Worm (Caenorhabditis elegans): ENCODE results near the gene adr-2.

Gene adr-2

ce11 chrIII:7232782-7233181 lies at the start of gene adr-2:
Gene adr-2 (minus strand): TSS chrIII:7232882.
- TF ChIP-seq aly-2 (tag; optimal IDR thresholded peaks at IDR 0.05) (no peak), ceh-9 (tag; optimal IDR thresholded peaks at IDR 0.05) (no peak), lin-15B (tag; optimal IDR thresholded peaks at IDR 0.05) (no peak), jun-1 (tag; optimal IDR thresholded peaks at IDR 0.05) (no peak), ztf-11 (tag; optimal IDR thresholded peaks at IDR 0.05) (no peak), lsy-12 (tag; optimal IDR thresholded peaks at IDR 0.05) (no peak), nhr-11 (tag; optimal IDR thresholded peaks at IDR 0.05) (no peak)

ce11 chrIII:7281179-7281578 lies 48.5 kb upstream of the adr-2 start, which contains the start of gene B0361.3:
Gene B0361.3 (plus strand): TSS chrIII:7281462.
- no peak for TF ChIP-seq ceh-82 (tag; optimal IDR thresholded peaks at IDR 0.05)
- peak; percentile 42 for TF ChIP-seq R02D3.7 (tag; optimal IDR thresholded peaks at IDR 0.05)
- peak; percentile 31 for TF ChIP-seq pha-4 (tag; optimal IDR thresholded peaks at IDR 0.05)
- TF ChIP-seq nfya-1 (tag; optimal IDR thresholded peaks at IDR 0.05; ENCODE audit: insufficient read depth), result peak; percentile 21

- TF ChIP-seq pha-4 (tag; optimal IDR thresholded peaks at IDR 0.05), result peak; percentile 82
- TF ChIP-seq ceh-82 (tag; optimal IDR thresholded peaks at IDR 0.05), result no peak
- TF ChIP-seq lsy-12 (tag; optimal IDR thresholded peaks at IDR 0.05), result peak; percentile 75
- TF ChIP-seq nhr-77 (tag; optimal IDR thresholded peaks at IDR 0.05), result peak; percentile 49
- peak; percentile 45 for TF ChIP-seq elt-2 (tag; optimal IDR thresholded peaks at IDR 0.05)
- no peak for TF ChIP-seq nhr-76 (tag; optimal IDR thresholded peaks at IDR 0.05)
- TF ChIP-seq nhr-25 (tag; optimal IDR thresholded peaks at IDR 0.05), result no peak
- TF ChIP-seq hmg-11 (tag; optimal IDR thresholded peaks at IDR 0.05), result peak; percentile 49
- peak; percentile 39 for TF ChIP-seq nhr-11 (tag; optimal IDR thresholded peaks at IDR 0.05)
- TF ChIP-seq nfya-1 (tag; optimal IDR thresholded peaks at IDR 0.05; ENCODE audit: insufficient read depth), result peak; percentile 44
- peak; percentile 45 for TF ChIP-seq ceh-28 (tag; optimal IDR thresholded peaks at IDR 0.05)
- TF ChIP-seq elt-1 (tag; optimal IDR thresholded peaks at IDR 0.05), result no peak
- TF ChIP-seq sea-2 (GFP tag; optimal IDR thresholded peaks at IDR 0.05), result no peak
- no peak for TF ChIP-seq ceh-9 (tag; optimal IDR thresholded peaks at IDR 0.05)
- TF ChIP-seq nhr-23 (tag; optimal IDR thresholded peaks at IDR 0.05), result peak; percentile 45
- TF ChIP-seq R02D3.7 (tag; optimal IDR thresholded peaks at IDR 0.05), result peak; percentile 6
- peak; percentile 99 for TF ChIP-seq snpc-4 (tag; optimal IDR thresholded peaks at IDR 0.05)
- TF ChIP-seq lin-15B (tag; optimal IDR thresholded peaks at IDR 0.05), result peak; percentile 18
- peak; percentile 56 for TF ChIP-seq jun-1 (tag; optimal IDR thresholded peaks at IDR 0.05)
- peak; percentile 38 for TF ChIP-seq nhr-43 (tag; optimal IDR thresholded peaks at IDR 0.05; ENCODE audit: poor library complexity, severe bottlenecking)
These were observed 45.8 kb upstream of the adr-2 start for ce11 chrIII:7278491-7278890.

ce11 chrIII:7277228-7277627 lies 44.5 kb upstream of the adr-2 start, which contains the start of the genes spot-1 and B0361.11:
Gene spot-1 (minus strand): TSS chrIII:7277274.
Gene B0361.11 (plus strand): TSS chrIII:7277599.
- TF ChIP-seq pha-4 (tag; optimal IDR thresholded peaks at IDR 0.05) (peak; percentile 81), nhr-23 (tag; optimal IDR thresholded peaks at IDR 0.05) (peak; percentile 79), lin-15B (tag; optimal IDR thresholded peaks at IDR 0.05) (peak; percentile 72), nhr-43 (tag; optimal IDR thresholded peaks at IDR 0.05; ENCODE audit: poor library complexity, severe bottlenecking) (peak; percentile 35), hmg-11 (tag; optimal IDR thresholded peaks at IDR 0.05) (peak; percentile 63), unc-62 (GFP tag; optimal IDR thresholded peaks at IDR 0.05) (no peak), ceh-28 (tag; optimal IDR thresholded peaks at IDR 0.05) (peak; percentile 19), fkh-10 (GFP tag; optimal IDR thresholded peaks at IDR 0.05) (no peak), sea-2 (GFP tag; optimal IDR thresholded peaks at IDR 0.05) (no peak), R02D3.7 (tag; optimal IDR thresholded peaks at IDR 0.05) (peak; percentile 50), nfya-1 (tag; optimal IDR thresholded peaks at IDR 0.05; ENCODE audit: insufficient read depth) (peak; percentile 64), fos-1 (tag; optimal IDR thresholded peaks at IDR 0.05) (no peak), nhr-25 (tag; optimal IDR thresholded peaks at IDR 0.05) (peak; percentile 13), nhr-67 (tag; optimal IDR thresholded peaks at IDR 0.05) (no peak), tbx-2 (tag; optimal IDR thresholded peaks at IDR 0.05) (no peak), elt-2 (tag; optimal IDR thresholded peaks at IDR 0.05) (peak; percentile 15), nhr-77 (tag; optimal IDR thresholded peaks at IDR 0.05) (no peak), daf-12 (tag; optimal IDR thresholded peaks at IDR 0.05) (no peak), egl-5 (tag; optimal IDR thresholded peaks at IDR 0.05) (peak; percentile 14), skn-1 (tag; optimal IDR thresholded peaks at IDR 0.05) (peak; percentile 54), snpc-4 (tag; optimal IDR thresholded peaks at IDR 0.05) (peak; percentile 60)

ce11 chrIII:7275296-7275695 lies 42.6 kb upstream of the adr-2 start, which contains the start of gene psd-1:
Gene psd-1 (minus strand): TSS chrIII:7275396.
- no peak for TF ChIP-seq unc-62 (GFP tag; optimal IDR thresholded peaks at IDR 0.05)
- no peak for TF ChIP-seq egl-27 (tag; optimal IDR thresholded peaks at IDR 0.05)
- no peak for TF ChIP-seq elt-2 (tag; optimal IDR thresholded peaks at IDR 0.05)
- no peak for TF ChIP-seq jun-1 (tag; optimal IDR thresholded peaks at IDR 0.05)
- no peak for TF ChIP-seq nhr-67 (tag; optimal IDR thresholded peaks at IDR 0.05)
- TF ChIP-seq tbx-2 (tag; optimal IDR thresholded peaks at IDR 0.05), result no peak
- TF ChIP-seq elt-3 (tag; optimal IDR thresholded peaks at IDR 0.05), result no peak
- no peak for TF ChIP-seq nhr-76 (tag; optimal IDR thresholded peaks at IDR 0.05)
- TF ChIP-seq lin-39 (tag; optimal IDR thresholded peaks at IDR 0.05), result no peak
- TF ChIP-seq egl-5 (tag; optimal IDR thresholded peaks at IDR 0.05), result no peak
